Fruit fly (Drosophila melanogaster): Measurements from ENCODE around the gene Uba2.

dm6 chr3L:8153206-8153996, 25.8 kb upstream of the Uba2 start:
- TF ChIP-seq CG8478 (optimal IDR thresholded peaks at IDR 0.05) (no peak), usp (GFP tag; optimal IDR thresholded peaks at IDR 0.05) (no peak), psq (optimal IDR thresholded peaks at IDR 0.05) (no peak)
